Fruit fly (Drosophila melanogaster) whole organism, adult: ENCODE measurements around the gene CG32984.

Source experiments
- CG12768 ChIP-seq: fragments of 200-800 bp; sonication (Bioruptor generic); optimal IDR thresholded peaks from 2 replicates; lab custom pipeline; 2017; ENCODE audit warnings: missing biosample characterization, missing genetic modification characterization, mild to moderate bottlenecking, moderate library complexity, missing genetic modification reagents
- cic ChIP-seq: fragments of 200-800 bp; sonication (Bioruptor generic); optimal IDR thresholded peaks from 2 replicates; lab custom pipeline; 2017; ENCODE audit warnings: missing biosample characterization, mild to moderate bottlenecking, missing genetic modification characterization, moderate library complexity
- kay ChIP-seq: fragments of 200-800 bp; sonication (Bioruptor generic); peaks from one replicate; lab custom pipeline; 2016; ENCODE audit warnings: missing biosample characterization, missing genetic modification characterization, borderline replicate concordance

- TF ChIP-seq cic (GFP tag; lab: Kevin White, UChicago), result peak; percentile 69
- no peak for TF ChIP-seq CG12768 (GFP tag; lab: Kevin White, UChicago)
- peak; percentile 64 for TF ChIP-seq kay (GFP tag; lab: Kevin White, UChicago)
Measured at dm6 chr2L:8943110-8943509, 21.6 kb upstream of the CG32984 start, which contains the start of gene CG9515.
